In the genomic region with DNA sequence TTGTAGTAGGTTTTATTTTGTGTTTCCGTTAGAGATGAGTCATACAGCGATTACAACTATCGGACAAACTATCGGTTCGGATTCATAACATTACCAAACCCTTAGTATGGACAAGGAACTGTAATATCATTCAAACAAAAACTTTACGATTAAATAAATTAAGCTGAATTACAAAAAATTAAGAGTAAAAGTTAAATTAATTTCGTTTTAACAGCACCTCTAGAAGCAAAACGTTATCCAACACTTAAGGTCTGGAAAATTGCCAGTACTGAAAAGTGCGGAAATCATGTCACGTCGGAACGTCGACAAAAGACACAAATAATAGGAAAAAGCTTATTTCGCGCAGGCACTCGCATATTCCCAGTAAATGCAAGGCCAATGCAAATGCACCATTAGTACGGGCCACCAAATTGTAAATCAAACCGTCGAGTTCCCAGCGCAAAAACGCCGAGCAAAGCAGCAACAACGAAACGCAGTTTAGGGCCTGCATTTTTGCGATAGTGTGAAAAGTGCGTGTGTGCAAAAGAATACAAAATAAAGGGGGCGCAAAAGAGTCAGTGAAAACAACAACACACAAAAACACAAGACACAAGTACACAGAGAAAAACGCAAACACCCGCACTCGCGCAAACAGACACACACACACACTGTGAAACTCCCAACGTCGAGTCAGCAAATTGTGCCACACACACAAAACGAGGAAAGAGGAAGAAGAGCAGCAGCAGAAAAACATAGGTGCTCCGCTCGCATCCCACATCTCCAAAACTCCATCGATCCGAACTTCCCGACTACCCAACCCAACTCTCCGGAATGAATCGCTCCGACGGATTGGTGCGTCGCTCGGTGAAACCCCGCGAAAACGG, we compare ENCODE assay signal across 2 fruit fly cellular contexts.
TF ChIP-seq lines count a peak whose summit lies in the region.

A gene (minus strand): TSS at position 36 of the 863 bp plus-strand sequence.
A gene (plus strand): TSS at position 84 of the 863 bp plus-strand sequence.

TF ChIP-seq in whole organism, embryonic, 481 proteins besides CTCF, POLR2A, EP300 and RAD21 (continued from another document and continues in another):
- TF ChIP-seq CG10267 (tag; optimal IDR thresholded peaks at IDR 0.05; lab: Kevin White, UChicago): peak; percentile 99
- no peak for TF ChIP-seq ham (GFP tag; IDR thresholded peaks at IDR 0.05; lab: Robert Waterston, UW)
- no peak for TF ChIP-seq Neu2 (GFP tag; optimal IDR thresholded peaks at IDR 0.05; lab: Kevin White, UChicago; ENCODE audit: borderline replicate concordance)
- peak; percentile 99 for TF ChIP-seq Med (GFP tag; lab: Kevin White, UChicago)
- TF ChIP-seq Sin3A (optimal IDR thresholded peaks at IDR 0.05; lab: Kevin White, UChicago): peak; percentile 60
- TF ChIP-seq Doc2 (GFP tag; IDR thresholded peaks at IDR 0.05; lab: Robert Waterston, UW): no peak
- TF ChIP-seq CG3065 (GFP tag; optimal IDR thresholded peaks at IDR 0.05; lab: Kevin White, UChicago): peak; percentile 79
- no peak for TF ChIP-seq bigmax (GFP tag; optimal IDR thresholded peaks at IDR 0.05; lab: Kevin White, UChicago)
- TF ChIP-seq mirr (GFP tag; optimal IDR thresholded peaks at IDR 0.05; lab: Kevin White, UChicago): peak; percentile 81
- TF ChIP-seq tup (GFP tag; optimal IDR thresholded peaks at IDR 0.05; lab: Kevin White, UChicago): peak; percentile 79
- TF ChIP-seq grau (tag; optimal IDR thresholded peaks at IDR 0.05; lab: Kevin White, UChicago): peak; percentile 86
- TF ChIP-seq pzg (GFP tag; optimal IDR thresholded peaks at IDR 0.05; lab: Kevin White, UChicago): peak; percentile 71
- peak; percentile 87 to 95 for TF ChIP-seq dpn (GFP tag; optimal IDR thresholded peaks at IDR 0.05; lab: Kevin White, UChicago)
- TF ChIP-seq CG13287 (GFP tag; IDR thresholded peaks at IDR 0.05; lab: Robert Waterston, UW; ENCODE audit: partially characterized antibody): peak; percentile 95
- peak; percentile 91 for TF ChIP-seq Xbp1 (GFP tag; optimal IDR thresholded peaks at IDR 0.05; lab: Kevin White, UChicago)
- TF ChIP-seq CG17328 (GFP tag; IDR thresholded peaks at IDR 0.05; lab: Robert Waterston, UW): peak; percentile 76
- peak; percentile 50 for TF ChIP-seq CG30431 (GFP tag; optimal IDR thresholded peaks at IDR 0.05; lab: Kevin White, UChicago)
- peak; percentile 9 for TF ChIP-seq jing (GFP tag; optimal IDR thresholded peaks at IDR 0.05; lab: Kevin White, UChicago)
- peak; percentile 93 for TF ChIP-seq zfh2 (GFP tag; optimal IDR thresholded peaks at IDR 0.05; lab: Kevin White, UChicago)
- TF ChIP-seq rib (GFP tag; IDR thresholded peaks at IDR 0.05; lab: Robert Waterston, UW): peak; percentile 75
- TF ChIP-seq Blimp-1 (GFP tag; optimal IDR thresholded peaks at IDR 0.05; lab: Kevin White, UChicago): peak; percentile 80
- TF ChIP-seq BEAF-32 (GFP tag; optimal IDR thresholded peaks at IDR 0.05; lab: Kevin White, UChicago): peak; percentile 95
- TF ChIP-seq gsb (GFP tag; IDR thresholded peaks at IDR 0.05; lab: Robert Waterston, UW): peak; percentile 66
- TF ChIP-seq Jarid2 (GFP tag; optimal IDR thresholded peaks at IDR 0.05; lab: Kevin White, UChicago): peak; percentile 59
- TF ChIP-seq NFAT (GFP tag; IDR thresholded peaks at IDR 0.05; lab: Robert Waterston, UW): no peak; the same call in none of the 2 replicates
- TF ChIP-seq CG13123 (GFP tag; optimal IDR thresholded peaks at IDR 0.05; lab: Kevin White, UChicago): peak; percentile 85
- TF ChIP-seq Dbx (GFP tag; IDR thresholded peaks at IDR 0.05; lab: Robert Waterston, UW): peak; percentile 84
- TF ChIP-seq Nf-YB (GFP tag; optimal IDR thresholded peaks at IDR 0.05; lab: Kevin White, UChicago): peak; percentile 64
- peak; percentile 80 for TF ChIP-seq CG10366 (GFP tag; IDR thresholded peaks at IDR 0.05; lab: Robert Waterston, UW)
- peak; percentile 84 for TF ChIP-seq disco-r (GFP tag; optimal IDR thresholded peaks at IDR 0.05; lab: Kevin White, UChicago)
- TF ChIP-seq Vsx1 (GFP tag; optimal IDR thresholded peaks at IDR 0.05; lab: Kevin White, UChicago): peak; percentile 76
- peak; percentile 71 for TF ChIP-seq esg (GFP tag; conservative IDR thresholded peaks at IDR 0.05; lab: Robert Waterston, UW)
- TF ChIP-seq CG10209 (GFP tag; optimal IDR thresholded peaks at IDR 0.05; lab: Kevin White, UChicago): peak; percentile 86
- TF ChIP-seq ac (GFP tag; optimal IDR thresholded peaks at IDR 0.05; lab: Kevin White, UChicago): peak; percentile 45
- TF ChIP-seq CG9876 (GFP tag; optimal IDR thresholded peaks at IDR 0.05; lab: Kevin White, UChicago): peak; percentile 78
- TF ChIP-seq CG15514 (GFP tag; optimal IDR thresholded peaks at IDR 0.05; lab: Kevin White, UChicago): peak; percentile 86
- TF ChIP-seq Drgx (GFP tag; IDR thresholded peaks at IDR 0.05; lab: Robert Waterston, UW): peak; percentile 65
- TF ChIP-seq dmrt11E (tag; optimal IDR thresholded peaks at IDR 0.05; lab: Kevin White, UChicago): peak; percentile 86
- peak; percentile 78; the same call in 1 of the 2 replicates for TF ChIP-seq cas (GFP tag; IDR thresholded peaks at IDR 0.05; lab: Robert Waterston, UW)
- peak; percentile 69 for TF ChIP-seq CG17912 (GFP tag; optimal IDR thresholded peaks at IDR 0.05; lab: Kevin White, UChicago)
- peak; percentile 66 for TF ChIP-seq Ada2b (GFP tag; IDR thresholded peaks at IDR 0.05; lab: Robert Waterston, UW)
- TF ChIP-seq CG10274 (GFP tag; optimal IDR thresholded peaks at IDR 0.05; lab: Kevin White, UChicago): peak; percentile 60
- peak; percentile 87 for TF ChIP-seq CG10654 (GFP tag; optimal IDR thresholded peaks at IDR 0.05; lab: Kevin White, UChicago)
- TF ChIP-seq Atf-2 (GFP tag; optimal IDR thresholded peaks at IDR 0.05; lab: Kevin White, UChicago): peak; percentile 91
- TF ChIP-seq wdn (GFP tag; IDR thresholded peaks at IDR 0.05; lab: Robert Waterston, UW): peak; percentile 73; the same call in 1 of the 2 replicates
- peak; percentile 88 for TF ChIP-seq Sox100B (GFP tag; optimal IDR thresholded peaks at IDR 0.05; lab: Kevin White, UChicago)
- peak; percentile 89 for TF ChIP-seq ci (GFP tag; IDR thresholded peaks at IDR 0.05; lab: Robert Waterston, UW)
- TF ChIP-seq CG12155 (GFP tag; optimal IDR thresholded peaks at IDR 0.05; lab: Kevin White, UChicago): peak; percentile 89
- no peak for TF ChIP-seq ab (GFP tag; optimal IDR thresholded peaks at IDR 0.05; lab: Kevin White, UChicago)
- TF ChIP-seq ind (GFP tag; optimal IDR thresholded peaks at IDR 0.05; lab: Kevin White, UChicago): peak; percentile 89
- peak; percentile 69; the same call in 1 of the 2 replicates for TF ChIP-seq Taf1 (GFP tag; IDR thresholded peaks at IDR 0.05; lab: Robert Waterston, UW)
- peak; percentile 65 for TF ChIP-seq cwo (GFP tag; optimal IDR thresholded peaks at IDR 0.05; lab: Kevin White, UChicago)
- peak; percentile 81 for TF ChIP-seq CrebB (tag; optimal IDR thresholded peaks at IDR 0.05; lab: Kevin White, UChicago)
- peak; percentile 48 for TF ChIP-seq wek (GFP tag; optimal IDR thresholded peaks at IDR 0.05; lab: Kevin White, UChicago)
- TF ChIP-seq bab2 (GFP tag; optimal IDR thresholded peaks at IDR 0.05; lab: Kevin White, UChicago): peak; percentile 92
- TF ChIP-seq chm (GFP tag; IDR thresholded peaks at IDR 0.05; lab: Robert Waterston, UW): peak; percentile 82
- peak; percentile 88 for TF ChIP-seq Bgb (GFP tag; IDR thresholded peaks at IDR 0.05; lab: Robert Waterston, UW; ENCODE audit: partially characterized antibody)
- peak; percentile 96 for TF ChIP-seq CG2120 (GFP tag; optimal IDR thresholded peaks at IDR 0.05; lab: Kevin White, UChicago)
- TF ChIP-seq Optix (GFP tag; IDR thresholded peaks at IDR 0.05; lab: Robert Waterston, UW): peak; percentile 40; the same call in 1 of the 3 replicates

TF ChIP-seq in whole organism, prepupa, 60 proteins besides CTCF, POLR2A, EP300 and RAD21 (continued from another document):
- TF ChIP-seq OdsH (GFP tag; optimal IDR thresholded peaks at IDR 0.05; lab: Kevin White, UChicago) (peak; percentile 90), dac (GFP tag; optimal IDR thresholded peaks at IDR 0.05; lab: Kevin White, UChicago) (peak; percentile 54), CG8319 (GFP tag; optimal IDR thresholded peaks at IDR 0.05; lab: Kevin White, UChicago) (peak; percentile 57), CG34406 (GFP tag; optimal IDR thresholded peaks at IDR 0.05; lab: Kevin White, UChicago) (peak; percentile 81), salr (GFP tag; optimal IDR thresholded peaks at IDR 0.05; lab: Kevin White, UChicago) (peak; percentile 55 to 84), vri (GFP tag; optimal IDR thresholded peaks at IDR 0.05; lab: Kevin White, UChicago) (peak; percentile 84), CG9139 (GFP tag; optimal IDR thresholded peaks at IDR 0.05; lab: Kevin White, UChicago) (peak; percentile 43), CG16779 (tag; optimal IDR thresholded peaks at IDR 0.05; lab: Kevin White, UChicago) (peak; percentile 2), topi (GFP tag; optimal IDR thresholded peaks at IDR 0.05; lab: Kevin White, UChicago) (peak; percentile 90), Blimp-1 (GFP tag; optimal IDR thresholded peaks at IDR 0.05; lab: Kevin White, UChicago) (peak; percentile 64), CG15336 (GFP tag; IDR thresholded peaks at IDR 0.05; lab: Robert Waterston, UW) (peak; percentile 56), Eip78C (GFP tag; lab: Kevin White, UChicago) (peak; percentile 95), CG10631 (GFP tag; optimal IDR thresholded peaks at IDR 0.05; lab: Kevin White, UChicago) (peak; percentile 88), Sox102F (GFP tag; optimal IDR thresholded peaks at IDR 0.05; lab: Kevin White, UChicago) (peak; percentile 87), CG4318 (GFP tag; optimal IDR thresholded peaks at IDR 0.05; lab: Kevin White, UChicago) (peak; percentile 21)
